Fruit fly (Drosophila melanogaster) Kc167 (cell line): ENCODE results near the gene CG7294.

ENCODE experiments used
- h ChIP-seq: fragments of >200 bp; optimal IDR thresholded peaks from 3 replicates; lab custom pipeline; 2018; ENCODE audit warnings: missing external identifiers
- insv ChIP-seq: fragments of >200 bp; optimal IDR thresholded peaks from 3 replicates; lab custom pipeline; 2018; ENCODE audit warnings: missing external identifiers
- psq ChIP-seq: fragments of >200 bp; optimal IDR thresholded peaks from 2 replicates; lab custom pipeline; 2017; ENCODE audit warnings: missing external identifiers

DNA sequence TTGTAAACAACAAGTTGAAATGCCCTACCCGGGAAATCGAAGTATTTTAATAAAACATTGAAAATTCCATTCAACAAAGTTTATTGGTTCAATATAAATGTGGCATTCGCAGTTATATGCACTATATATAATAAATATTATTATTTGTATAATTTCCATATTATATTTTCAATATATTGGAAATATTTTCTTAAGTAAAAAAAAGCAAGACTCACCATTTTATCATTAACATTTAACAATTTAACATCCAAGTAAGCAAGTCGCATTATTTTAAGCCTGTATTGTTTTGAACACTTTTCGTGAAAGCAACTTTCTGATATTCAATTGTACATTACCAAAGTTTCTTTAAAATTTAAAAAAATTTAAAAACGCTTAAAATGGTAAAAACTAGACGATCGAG is 31.1 kb downstream of the CG7294 start, which contains the start of gene CG45690:
- TF ChIP-seq psq (no peak), insv (lab: Kevin White, UChicago) (no peak), h (lab: Kevin White, UChicago) (no peak)
